Fruit fly (Drosophila melanogaster): ENCODE data around the gene CheA84a.

- TF ChIP-seq Hnf4 (GFP tag; optimal IDR thresholded peaks at IDR 0.05) (no peak), usp (GFP tag; optimal IDR thresholded peaks at IDR 0.05) (no peak), h (GFP tag; optimal IDR thresholded peaks at IDR 0.05) (no peak), GATAd (GFP tag; optimal IDR thresholded peaks at IDR 0.05) (no peak), HLH106 (tag; optimal IDR thresholded peaks at IDR 0.05) (no peak), CrebA (GFP tag; optimal IDR thresholded peaks at IDR 0.05; ENCODE audit: borderline replicate concordance) (no peak), pan (optimal IDR thresholded peaks at IDR 0.05) (no peak), dsf (GFP tag; optimal IDR thresholded peaks at IDR 0.05; ENCODE audit: borderline replicate concordance) (no peak), br (GFP tag; optimal IDR thresholded peaks at IDR 0.05) (no peak), Dfd (GFP tag; optimal IDR thresholded peaks at IDR 0.05) (no peak)
Measured at dm6 chr3R:8219891-8220290, 15.3 kb upstream of the CheA84a start, which contains the start of gene CG18249.

All from whole organism, wandering third instar larva.